Fruit fly (Drosophila melanogaster) S2 (cell line): Measurements from ENCODE around the gene CG12784.

Source experiments
- CG8478 ChIP-seq: fragments of >200 bp; optimal IDR thresholded peaks from 2 replicates; lab custom pipeline; 2018
- CTCF ChIP-seq, 2 experiments: fragments of >200 bp; optimal IDR thresholded peaks; 2 replicates each; lab custom pipeline; 2018

DNA sequence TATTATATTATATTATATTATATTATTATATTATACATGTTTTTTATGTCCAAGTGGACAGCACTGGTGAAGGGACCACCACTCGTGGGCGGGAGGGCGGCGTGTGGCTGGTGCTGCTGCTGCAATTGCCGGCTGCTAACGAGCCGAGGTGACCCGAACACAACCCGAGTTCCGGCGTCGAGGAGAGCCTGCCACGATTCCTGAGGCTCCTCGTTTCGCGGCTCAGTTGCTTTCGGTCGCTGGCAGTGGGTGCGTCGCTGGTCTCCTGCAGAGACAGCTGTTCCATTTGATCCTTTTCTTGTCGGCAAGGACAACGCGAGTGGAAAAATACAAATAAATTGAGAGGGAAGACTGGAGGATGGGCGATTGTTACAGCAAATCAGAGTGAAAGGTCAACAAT lies 47.5 kb downstream of the CG12784 start:
- TF ChIP-seq CG8478 (lab: Kevin White, UChicago), result no peak
- TF ChIP-seq CTCF (optimal IDR thresholded peaks at IDR 0.05; lab: Kevin White, UChicago), result no peak
